Fruit fly (Drosophila melanogaster) whole organism, embryonic: Measurements from ENCODE around the gene tsl.
A peak's percentile ranks its signal among the peaks of the same experiment; 100 is the strongest.

ENCODE experiments used
- ATbp ChIP-seq: fragments of 200-800 bp; sonication (Bioruptor generic); optimal IDR thresholded peaks from 2 replicates; lab custom pipeline; 2017; ENCODE audit warnings: missing biosample characterization, mild to moderate bottlenecking, missing genetic modification characterization, missing genetic modification reagents
- Adf1 ChIP-seq: fragments of 200-800 bp; sonication (Bioruptor generic); IDR thresholded peaks from 2 replicates; pipeline ENCODE4 v1.3.6; 2022; ENCODE audit warnings: missing biosample characterization, missing genetic modification characterization
- Aef1 ChIP-seq: fragments of 200-800 bp; sonication (Bioruptor generic); IDR thresholded peaks from 3 replicates; pipeline ENCODE4 v1.3.6; 2022; ENCODE audit warnings: missing biosample characterization, missing genetic modification characterization
- CG10209 ChIP-seq: fragments of 200-800 bp; sonication (Bioruptor generic); optimal IDR thresholded peaks from 3 replicates; lab custom pipeline; 2017; ENCODE audit warnings: missing biosample characterization, mild to moderate bottlenecking, missing genetic modification characterization, missing genetic modification reagents
- CG10267 ChIP-seq: fragments of 200-800 bp; sonication (Bioruptor generic); optimal IDR thresholded peaks from 2 replicates; lab custom pipeline; 2018; ENCODE audit warnings: missing biosample characterization, mild to moderate bottlenecking, missing genetic modification characterization, moderate library complexity
- CG11560 ChIP-seq: fragments of 200-800 bp; sonication (Bioruptor generic); IDR thresholded peaks from 3 replicates; pipeline ENCODE4 v1.3.6; 2022; ENCODE audit warnings: missing biosample characterization, missing genetic modification characterization
- CG11696 ChIP-seq: fragments of 200-800 bp; sonication (Bioruptor generic); IDR thresholded peaks from 2 replicates; pipeline ENCODE4 v1.3.6; 2022; ENCODE audit warnings: missing biosample characterization, missing genetic modification characterization
- CG13775 ChIP-seq: fragments of 200-800 bp; sonication (Bioruptor generic); optimal IDR thresholded peaks from 3 replicates; lab custom pipeline; 2017; ENCODE audit warnings: missing biosample characterization, mild to moderate bottlenecking, missing genetic modification characterization
- CG15011 ChIP-seq: fragments of 200-800 bp; sonication (Bioruptor generic); optimal IDR thresholded peaks from 3 replicates; lab custom pipeline; 2018; ENCODE audit warnings: missing biosample characterization, mild to moderate bottlenecking, missing genetic modification characterization
- CG15696 ChIP-seq: fragments of 200-800 bp; sonication (Bioruptor generic); optimal IDR thresholded peaks from 2 replicates; lab custom pipeline; 2019; ENCODE audit warnings: missing biosample characterization, mild to moderate bottlenecking, missing genetic modification characterization, moderate library complexity
- CG1603 ChIP-seq: fragments of 200-800 bp; sonication (Bioruptor generic); optimal IDR thresholded peaks from 2 replicates; lab custom pipeline; 2019; ENCODE audit warnings: missing biosample characterization, mild to moderate bottlenecking, missing genetic modification characterization, moderate library complexity
- CG17361 ChIP-seq: fragments of 200-800 bp; sonication (Bioruptor generic); IDR thresholded peaks from 3 replicates; pipeline ENCODE4 v1.3.6; 2022; ENCODE audit warnings: missing biosample characterization, missing genetic modification characterization
- CG18262 ChIP-seq: fragments of 200-800 bp; optimal IDR thresholded peaks from 3 replicates; lab custom pipeline; 2019; ENCODE audit warnings: missing biosample characterization, mild to moderate bottlenecking, missing genetic modification characterization, moderate library complexity
- CG1832 ChIP-seq: fragments of 200-800 bp; sonication (Bioruptor generic); optimal IDR thresholded peaks from 2 replicates; lab custom pipeline; 2017; ENCODE audit warnings: missing biosample characterization, mild to moderate bottlenecking, missing genetic modification characterization, inconsistent platforms
- CG2712 ChIP-seq: fragments of 200-800 bp; optimal IDR thresholded peaks from 3 replicates; lab custom pipeline; 2019; ENCODE audit warnings: missing biosample characterization, mild to moderate bottlenecking, missing genetic modification characterization, moderate library complexity
- CG31224 ChIP-seq: fragments of 200-800 bp; sonication (Bioruptor generic); IDR thresholded peaks from 2 replicates; pipeline ENCODE4 v1.3.6; 2022; ENCODE audit warnings: missing biosample characterization, missing genetic modification characterization
- CG33213 ChIP-seq: fragments of 200-800 bp; sonication (Bioruptor generic); optimal IDR thresholded peaks from 3 replicates; lab custom pipeline; 2016; ENCODE audit warnings: missing biosample characterization, missing genetic modification characterization
- CG33557 ChIP-seq: fragments of 200-800 bp; sonication (Bioruptor generic); optimal IDR thresholded peaks from 2 replicates; lab custom pipeline; 2019; ENCODE audit warnings: missing biosample characterization, mild to moderate bottlenecking, missing genetic modification characterization, moderate library complexity
- CG3995 ChIP-seq: fragments of 200-800 bp; sonication (Bioruptor generic); optimal IDR thresholded peaks from 3 replicates; lab custom pipeline; 2016; ENCODE audit warnings: missing biosample characterization, missing genetic modification characterization
- CG43689 ChIP-seq: fragments of 200-800 bp; sonication (Bioruptor generic); IDR thresholded peaks from 2 replicates; pipeline ENCODE4 v1.3.6; 2022; ENCODE audit warnings: missing biosample characterization, missing genetic modification characterization
- CG4730 ChIP-seq: fragments of 200-800 bp; sonication (Bioruptor generic); IDR thresholded peaks from 2 replicates; pipeline ENCODE4 v1.3.6; 2022; ENCODE audit warnings: missing biosample characterization, missing genetic modification characterization
- CG7839 ChIP-seq: fragments of 200-800 bp; sonication (Bioruptor generic); optimal IDR thresholded peaks from 3 replicates; lab custom pipeline; 2018; ENCODE audit warnings: missing biosample characterization, mild to moderate bottlenecking, missing genetic modification characterization, moderate library complexity
- CG9727 ChIP-seq: fragments of 200-800 bp; sonication (Bioruptor generic); optimal IDR thresholded peaks from 3 replicates; lab custom pipeline; 2017; ENCODE audit warnings: missing biosample characterization, mild to moderate bottlenecking, missing genetic modification characterization
- Dek ChIP-seq: fragments of 200-800 bp; sonication (Bioruptor generic); optimal IDR thresholded peaks from 3 replicates; lab custom pipeline; 2019; ENCODE audit warnings: missing biosample characterization, mild to moderate bottlenecking, missing genetic modification characterization, moderate library complexity
- Dip2 ChIP-seq: fragments of 200-800 bp; sonication (Bioruptor generic); IDR thresholded peaks from 2 replicates; pipeline ENCODE4 v1.3.6; 2022; ENCODE audit warnings: missing biosample characterization, missing genetic modification characterization
- Dref ChIP-seq: fragments of 200-800 bp; sonication (Bioruptor generic); IDR thresholded peaks from 2 replicates; pipeline ENCODE4 v1.3.6; 2022; ENCODE audit warnings: missing biosample characterization, missing genetic modification characterization
- H2.0 ChIP-seq: fragments of 200-800 bp; sonication (Bioruptor generic); IDR thresholded peaks from 2 replicates; pipeline ENCODE4 v1.3.6; 2022; ENCODE audit warnings: missing biosample characterization, missing genetic modification characterization
- Hr39 ChIP-seq: fragments of >200 bp; optimal IDR thresholded peaks from 2 replicates; lab custom pipeline; 2017
- Hsf ChIP-seq: fragments of 200-800 bp; sonication (Bioruptor generic); optimal IDR thresholded peaks from 3 replicates; lab custom pipeline; 2016; ENCODE audit warnings: missing biosample characterization, missing genetic modification characterization
- Opbp ChIP-seq: fragments of 200-800 bp; sonication (Bioruptor generic); IDR thresholded peaks from 3 replicates; pipeline ENCODE4 v1.3.6; 2022; ENCODE audit warnings: missing biosample characterization, missing genetic modification characterization; ENCODE audit not compliant: partially characterized antibody
- Sry-δ ChIP-seq: fragments of 200-800 bp; sonication (Bioruptor generic); optimal IDR thresholded peaks from 2 replicates; lab custom pipeline; 2016; ENCODE audit warnings: missing biosample characterization, missing genetic modification characterization
- amos ChIP-seq: fragments of 200-800 bp; sonication (Bioruptor generic); IDR thresholded peaks from 2 replicates; pipeline ENCODE4 v1.3.6; 2022; ENCODE audit warnings: missing biosample characterization, missing genetic modification characterization; ENCODE audit not compliant: partially characterized antibody
- bigmax ChIP-seq: fragments of 200-800 bp; sonication (Bioruptor generic); optimal IDR thresholded peaks from 2 replicates; lab custom pipeline; 2018; ENCODE audit warnings: missing biosample characterization, mild to moderate bottlenecking, missing genetic modification characterization
- bowl ChIP-seq: fragments of 200-800 bp; sonication (Bioruptor generic); IDR thresholded peaks from 2 replicates; pipeline ENCODE4 v1.3.6; 2022; ENCODE audit warnings: missing biosample characterization, missing genetic modification characterization
- bsh ChIP-seq, 2 experiments: fragments of 200-800 bp; sonication (Bioruptor generic); optimal IDR thresholded peaks; 2 replicates each; lab custom pipeline; 2017 to 2018; ENCODE audit warnings: mild to moderate bottlenecking in 2 of 2, missing biosample characterization in 2 of 2, missing genetic modification characterization in 2 of 2, moderate library complexity in 1 of 2
- fru ChIP-seq: fragments of >200 bp; optimal IDR thresholded peaks from 2 replicates; lab custom pipeline; 2017
- gem ChIP-seq: fragments of 200-800 bp; sonication (Bioruptor generic); optimal IDR thresholded peaks from 2 replicates; lab custom pipeline; 2019; ENCODE audit warnings: missing biosample characterization, mild to moderate bottlenecking, missing genetic modification characterization, moderate library complexity
- ind ChIP-seq: fragments of 200-800 bp; sonication (Bioruptor generic); optimal IDR thresholded peaks from 3 replicates; lab custom pipeline; 2016; ENCODE audit warnings: missing biosample characterization, missing genetic modification characterization
- jigr1 ChIP-seq: fragments of 200-800 bp; sonication (Bioruptor generic); IDR thresholded peaks from 3 replicates; pipeline ENCODE4 v1.3.6; 2022; ENCODE audit warnings: missing biosample characterization, missing genetic modification characterization
- lov ChIP-seq, 2 experiments: fragments of 200-800 bp in 1 of 2; fragments of >200 bp in 1 of 2; sonication (Bioruptor generic) in 1 of 2; IDR thresholded peaks in 1 of 2; optimal IDR thresholded peaks in 1 of 2; 2 replicates in 1 of 2; 3 replicates in 1 of 2; pipeline versions ENCODE4 v1.3.6 to Lab custom; 2017 to 2022; ENCODE audit warnings: missing biosample characterization in 1 of 2, missing genetic modification characterization in 1 of 2
- phol ChIP-seq: fragments of 200-800 bp; sonication (Bioruptor generic); optimal IDR thresholded peaks from 3 replicates; lab custom pipeline; 2018; ENCODE audit warnings: missing biosample characterization, mild to moderate bottlenecking, missing genetic modification characterization, moderate library complexity
- run ChIP-seq: fragments of 200-800 bp; sonication (Bioruptor generic); optimal IDR thresholded peaks from 3 replicates; lab custom pipeline; 2018; ENCODE audit warnings: missing biosample characterization, mild to moderate bottlenecking, missing genetic modification characterization
- salm ChIP-seq: fragments of 200-800 bp; sonication (Bioruptor generic); optimal IDR thresholded peaks from 2 replicates; lab custom pipeline; 2018; ENCODE audit warnings: missing biosample characterization, mild to moderate bottlenecking, missing genetic modification characterization
- sens ChIP-seq: fragments of 200-800 bp; sonication (Bioruptor generic); peaks from one replicate; lab custom pipeline; 2016; ENCODE audit warnings: missing biosample characterization, missing genetic modification characterization
- sisA ChIP-seq: fragments of 200-800 bp; sonication (Bioruptor generic); IDR thresholded peaks from 2 replicates; pipeline ENCODE4 v1.3.6; 2022; ENCODE audit warnings: missing biosample characterization, missing genetic modification characterization
- ssp ChIP-seq: fragments of 200-800 bp; sonication (Bioruptor generic); IDR thresholded peaks from 2 replicates; pipeline ENCODE4 v1.3.6; 2022; ENCODE audit warnings: missing biosample characterization, missing genetic modification characterization
- tna ChIP-seq: fragments of 200-800 bp; sonication (Bioruptor generic); IDR thresholded peaks from 2 replicates; pipeline ENCODE4 v1.3.6; 2022; ENCODE audit warnings: missing biosample characterization, missing genetic modification characterization; ENCODE audit not compliant: partially characterized antibody
- twi ChIP-seq: fragments of 200-800 bp; optimal IDR thresholded peaks from 2 replicates; lab custom pipeline; 2019; ENCODE audit warnings: missing biosample characterization, mild to moderate bottlenecking, missing genetic modification characterization, moderate library complexity
- vnd ChIP-seq: fragments of 200-800 bp; sonication (Bioruptor generic); IDR thresholded peaks from 3 replicates; pipeline ENCODE4 v1.3.6; 2022; ENCODE audit warnings: missing biosample characterization, missing genetic modification characterization; ENCODE audit not compliant: partially characterized antibody
- zen ChIP-seq: fragments of 200-800 bp; sonication (Bioruptor generic); optimal IDR thresholded peaks from 3 replicates; lab custom pipeline; 2018; ENCODE audit warnings: missing biosample characterization, mild to moderate bottlenecking, missing genetic modification characterization, moderate library complexity

The tsl gene

dm6 chr3R:21825775-21826558 lies 43.6 kb upstream of the tsl start (continued):
- TF ChIP-seq Aef1 (no peak), CG4730 (no peak), CG11696 (GFP tag; lab: Robert Waterston, UW) (no peak), jigr1 (GFP tag; lab: Robert Waterston, UW) (no peak), twi (no peak), CG10209 (no peak), CG10267 (tag; lab: Kevin White, UChicago) (peak; percentile 20), CG11560 (tag; lab: Robert Waterston, UW) (no peak), bigmax (GFP tag; lab: Kevin White, UChicago) (no peak), sisA (GFP tag; lab: Robert Waterston, UW) (no peak), CG33213 (no peak), H2.0 (GFP tag; lab: Robert Waterston, UW) (no peak), CG13775 (GFP tag; lab: Kevin White, UChicago) (no peak), CG2712 (peak; percentile 6), run (tag; lab: Kevin White, UChicago) (no peak), Opbp (GFP tag; lab: Robert Waterston, UW) (no peak), amos (GFP tag; lab: Robert Waterston, UW) (no peak), CG31224 (GFP tag; lab: Robert Waterston, UW) (no peak), gem (peak; percentile 2), ssp (GFP tag; lab: Robert Waterston, UW) (no peak), fru (lab: Kevin White, UChicago) (no peak), CG33557 (no peak), CG3995 (GFP tag; lab: Kevin White, UChicago) (no peak), phol (tag; lab: Kevin White, UChicago) (peak; percentile 6), lov (optimal IDR thresholded peaks at IDR 0.05; lab: Kevin White, UChicago) (no peak), lov (GFP tag; IDR thresholded peaks at IDR 0.05; lab: Robert Waterston, UW) (0 out of 3 replicates have a peak, but pooled peaks have one; percentile 44), CG1832 (GFP tag; lab: Kevin White, UChicago) (no peak), CG1603 (tag; lab: Kevin White, UChicago) (no peak), Adf1 (no peak), ATbp (no peak), tna (GFP tag; lab: Robert Waterston, UW) (no peak), bsh (GFP tag; optimal IDR thresholded peaks at IDR 0.05; lab: Kevin White, UChicago) (no peak), CG17361 (GFP tag; lab: Robert Waterston, UW) (0 out of 3 replicates have a peak, but pooled peaks have one; percentile 39), Hsf (no peak), CG18262 (tag; lab: Kevin White, UChicago) (peak; percentile 32), salm (tag; lab: Kevin White, UChicago) (no peak), ind (no peak), bowl (GFP tag; lab: Robert Waterston, UW) (no peak), Hr39 (no peak), CG43689 (GFP tag; lab: Robert Waterston, UW) (no peak), vnd (GFP tag; lab: Robert Waterston, UW) (no peak), Sry-δ (GFP tag; lab: Kevin White, UChicago) (no peak), Dek (tag; lab: Kevin White, UChicago) (no peak), sens (GFP tag; lab: Kevin White, UChicago) (peak; percentile 63), CG7839 (no peak), CG9727 (peak; percentile 34), Dref (no peak), CG15011 (GFP tag; lab: Kevin White, UChicago) (no peak), Dip2 (no peak), CG15696 (tag; lab: Kevin White, UChicago) (peak; percentile 40), zen (peak; percentile 75)
- TF ChIP-seq, all 482 proteins: peak for 22
